Fruit fly (Drosophila melanogaster) whole organism, prepupa: ENCODE data around the gene ctrip.

ENCODE experiments used
- CG10631 ChIP-seq: fragments of 200-800 bp; sonication (Bioruptor generic); optimal IDR thresholded peaks from 2 replicates; lab custom pipeline; 2016; ENCODE audit warnings: missing biosample characterization, missing genetic modification characterization
- CG10669 ChIP-seq: fragments of 200-800 bp; sonication (Bioruptor generic); optimal IDR thresholded peaks from 3 replicates; lab custom pipeline; 2018; ENCODE audit warnings: missing biosample characterization, mild to moderate bottlenecking, missing genetic modification characterization, moderate library complexity
- CG11294 ChIP-seq: fragments of 200-800 bp; sonication (Bioruptor generic); IDR thresholded peaks from 2 replicates; pipeline ENCODE4 v1.3.6; 2022; ENCODE audit warnings: missing biosample characterization, missing genetic modification characterization
- CG11762 ChIP-seq: fragments of 200-800 bp; sonication (Bioruptor generic); optimal IDR thresholded peaks from 3 replicates; lab custom pipeline; 2016; ENCODE audit warnings: missing biosample characterization, missing genetic modification characterization; ENCODE audit not compliant: insufficient read depth
- CG11902 ChIP-seq: fragments of 200-800 bp; sonication (Bioruptor generic); optimal IDR thresholded peaks from 3 replicates; lab custom pipeline; 2016; ENCODE audit warnings: missing biosample characterization, missing genetic modification characterization
- CG15336 ChIP-seq: fragments of 200-800 bp; sonication (Bioruptor generic); IDR thresholded peaks from 2 replicates; pipeline ENCODE4 v1.3.6; 2022; ENCODE audit warnings: missing biosample characterization, missing genetic modification characterization
- CG1621 ChIP-seq: fragments of 200-800 bp; sonication (Bioruptor generic); optimal IDR thresholded peaks from 3 replicates; lab custom pipeline; 2018; ENCODE audit warnings: missing biosample characterization, mild to moderate bottlenecking, missing genetic modification characterization
- CG3032 ChIP-seq: fragments of 200-800 bp; optimal IDR thresholded peaks from 2 replicates; lab custom pipeline; 2019; ENCODE audit warnings: missing biosample characterization, mild to moderate bottlenecking, missing genetic modification characterization, moderate library complexity
- CG31627 ChIP-seq: fragments of 200-800 bp; sonication (Bioruptor generic); optimal IDR thresholded peaks from 3 replicates; lab custom pipeline; 2016; ENCODE audit warnings: missing biosample characterization, missing genetic modification characterization
- CG32006 ChIP-seq: fragments of 200-800 bp; sonication (Bioruptor generic); optimal IDR thresholded peaks from 3 replicates; lab custom pipeline; 2017; ENCODE audit warnings: missing biosample characterization, mild to moderate bottlenecking, missing genetic modification characterization
- CG6276 ChIP-seq: fragments of 200-800 bp; sonication (Bioruptor generic); optimal IDR thresholded peaks from 2 replicates; lab custom pipeline; 2017; ENCODE audit warnings: missing biosample characterization, mild to moderate bottlenecking, missing genetic modification characterization
- CG6808 ChIP-seq: fragments of 200-800 bp; sonication (Bioruptor generic); optimal IDR thresholded peaks from 3 replicates; lab custom pipeline; 2017; ENCODE audit warnings: missing biosample characterization, missing genetic modification characterization, mild to moderate bottlenecking, moderate library complexity, missing genetic modification reagents
- CG6854 ChIP-seq: fragments of 200-800 bp; sonication (Bioruptor generic); optimal IDR thresholded peaks from 2 replicates; lab custom pipeline; 2017; ENCODE audit warnings: missing biosample characterization, mild to moderate bottlenecking, missing genetic modification characterization
- CG8119 ChIP-seq: fragments of 200-800 bp; sonication (Bioruptor generic); IDR thresholded peaks from 3 replicates; pipeline ENCODE4 v1.3.6; 2022; ENCODE audit warnings: missing biosample characterization, missing genetic modification characterization
- CG8632 ChIP-seq: fragments of 200-800 bp; sonication (Bioruptor generic); optimal IDR thresholded peaks from 3 replicates; lab custom pipeline; 2016; ENCODE audit warnings: missing biosample characterization, missing genetic modification characterization
- CG9139 ChIP-seq: fragments of 200-800 bp; sonication (Bioruptor generic); optimal IDR thresholded peaks from 3 replicates; lab custom pipeline; 2017; ENCODE audit warnings: missing biosample characterization, mild to moderate bottlenecking, missing genetic modification characterization
- Eip75B ChIP-seq: fragments of 200-800 bp; sonication (Bioruptor generic); optimal IDR thresholded peaks from 3 replicates; lab custom pipeline; 2016; ENCODE audit warnings: missing biosample characterization, missing genetic modification characterization
- Eip78C ChIP-seq: fragments of 200-800 bp; sonication (Bioruptor generic); peaks from one replicate; lab custom pipeline; 2016; ENCODE audit warnings: missing biosample characterization, missing genetic modification characterization
- Eip93F ChIP-seq: fragments of 200-800 bp; sonication (Bioruptor generic); optimal IDR thresholded peaks from 2 replicates; lab custom pipeline; 2016; ENCODE audit warnings: missing biosample characterization, mild to moderate bottlenecking, missing genetic modification characterization
- Hr38 ChIP-seq: sonication (Bioruptor generic); optimal IDR thresholded peaks from 2 replicates; lab custom pipeline; 2016; ENCODE audit warnings: missing biosample characterization, missing genetic modification characterization
- Hr39 ChIP-seq: fragments of 200-800 bp; sonication (Bioruptor generic); optimal IDR thresholded peaks from 2 replicates; lab custom pipeline; 2016; ENCODE audit warnings: missing biosample characterization, missing genetic modification characterization
- Hr4 ChIP-seq: fragments of 200-800 bp; sonication (Bioruptor generic); optimal IDR thresholded peaks from 3 replicates; lab custom pipeline; 2016; ENCODE audit warnings: missing biosample characterization, missing genetic modification characterization
- Lpt ChIP-seq: fragments of 200-800 bp; sonication (Bioruptor generic); optimal IDR thresholded peaks from 3 replicates; lab custom pipeline; 2016; ENCODE audit warnings: missing biosample characterization, missing genetic modification characterization
- Smox ChIP-seq: fragments of 200-800 bp; sonication (Bioruptor generic); optimal IDR thresholded peaks from 3 replicates; lab custom pipeline; 2016; ENCODE audit warnings: missing biosample characterization, missing genetic modification characterization
- Sox102F ChIP-seq: fragments of 200-800 bp; sonication (Bioruptor generic); optimal IDR thresholded peaks from 2 replicates; lab custom pipeline; 2016; ENCODE audit warnings: missing biosample characterization, mild to moderate bottlenecking, missing genetic modification characterization
- Sox14 ChIP-seq: fragments of 200-800 bp; sonication (Bioruptor generic); optimal IDR thresholded peaks from 3 replicates; lab custom pipeline; 2016; ENCODE audit warnings: missing biosample characterization, missing genetic modification characterization
- Sox15 ChIP-seq: fragments of 200-800 bp; sonication (Bioruptor generic); optimal IDR thresholded peaks from 3 replicates; lab custom pipeline; 2016; ENCODE audit warnings: missing biosample characterization, missing genetic modification characterization
- cyc ChIP-seq: fragments of 200-800 bp; sonication (Bioruptor generic); optimal IDR thresholded peaks from 3 replicates; lab custom pipeline; 2016; ENCODE audit warnings: missing biosample characterization, missing genetic modification characterization
- dac ChIP-seq: fragments of 200-800 bp; sonication (Bioruptor generic); optimal IDR thresholded peaks from 2 replicates; lab custom pipeline; 2017; ENCODE audit warnings: missing biosample characterization, mild to moderate bottlenecking, missing genetic modification characterization
- dsx ChIP-seq: fragments of 200-800 bp; optimal IDR thresholded peaks from 3 replicates; lab custom pipeline; 2019; ENCODE audit warnings: missing biosample characterization, mild to moderate bottlenecking, missing genetic modification characterization, moderate library complexity; ENCODE audit not compliant: poor library complexity, severe bottlenecking
- eg ChIP-seq: fragments of 200-800 bp; sonication (Bioruptor generic); IDR thresholded peaks from 3 replicates; pipeline ENCODE4 v1.3.6; 2022; ENCODE audit warnings: missing biosample characterization, missing genetic modification characterization
- esn ChIP-seq: fragments of 200-800 bp; sonication (Bioruptor generic); optimal IDR thresholded peaks from 2 replicates; lab custom pipeline; 2016; ENCODE audit warnings: missing biosample characterization, mild to moderate bottlenecking, missing genetic modification characterization, moderate library complexity
- fd59A ChIP-seq: fragments of 200-800 bp; sonication (Bioruptor generic); optimal IDR thresholded peaks from 2 replicates; lab custom pipeline; 2017; ENCODE audit warnings: missing biosample characterization, mild to moderate bottlenecking, missing genetic modification characterization, missing genetic modification reagents
- fd85E ChIP-seq: fragments of 200-800 bp; sonication (Bioruptor generic); optimal IDR thresholded peaks from 3 replicates; lab custom pipeline; 2016; ENCODE audit warnings: missing biosample characterization, missing genetic modification characterization
- fkh ChIP-seq: fragments of 200-800 bp; sonication (Bioruptor generic); optimal IDR thresholded peaks from 3 replicates; lab custom pipeline; 2017; ENCODE audit warnings: missing biosample characterization, mild to moderate bottlenecking, missing genetic modification characterization, moderate library complexity
- net ChIP-seq: fragments of 200-800 bp; sonication (Bioruptor generic); optimal IDR thresholded peaks from 3 replicates; lab custom pipeline; 2016; ENCODE audit warnings: missing biosample characterization, missing genetic modification characterization
- pdm3 ChIP-seq: fragments of 200-800 bp; sonication (Bioruptor generic); optimal IDR thresholded peaks from 3 replicates; lab custom pipeline; 2016; ENCODE audit warnings: missing biosample characterization, missing genetic modification characterization
- salr ChIP-seq, 2 experiments: fragments of 200-800 bp; sonication (Bioruptor generic); optimal IDR thresholded peaks; 3 replicates each; lab custom pipeline; 2016 to 2018; ENCODE audit warnings: missing biosample characterization in 2 of 2, missing genetic modification characterization in 2 of 2, mild to moderate bottlenecking in 1 of 2
- spab ChIP-seq: fragments of 200-800 bp; sonication (Bioruptor generic); optimal IDR thresholded peaks from 2 replicates; lab custom pipeline; 2017; ENCODE audit warnings: missing biosample characterization, mild to moderate bottlenecking, missing genetic modification characterization, missing genetic modification reagents
- svp ChIP-seq: fragments of 200-800 bp; sonication (Bioruptor generic); peaks from one replicate; lab custom pipeline; 2016; ENCODE audit warnings: missing biosample characterization, missing genetic modification characterization
- topi ChIP-seq: fragments of 200-800 bp; sonication (Bioruptor generic); optimal IDR thresholded peaks from 3 replicates; lab custom pipeline; 2016; ENCODE audit warnings: missing biosample characterization, missing genetic modification characterization
- vri ChIP-seq: fragments of 200-800 bp; sonication (Bioruptor generic); optimal IDR thresholded peaks from 3 replicates; lab custom pipeline; 2016; ENCODE audit warnings: missing biosample characterization, mild to moderate bottlenecking, missing genetic modification characterization

The ctrip gene

dm6 chr3R:4747292-4747691, 64.6 kb downstream of the ctrip start (continued):
- TF ChIP-seq CG3032, result peak; percentile 26
- peak; percentile 64 for TF ChIP-seq CG32006
- peak; percentile 8 for TF ChIP-seq CG6276
- no peak for TF ChIP-seq CG11762 (GFP tag; lab: Kevin White, UChicago)
- TF ChIP-seq fkh (GFP tag; lab: Kevin White, UChicago), result no peak
- TF ChIP-seq CG15336 (GFP tag; lab: Robert Waterston, UW), result peak; percentile 47; the same call in 1 of the 2 replicates
- no peak for TF ChIP-seq CG11902 (GFP tag; lab: Kevin White, UChicago)
- TF ChIP-seq CG31627, result no peak
- TF ChIP-seq Hr39, result no peak
- no peak for TF ChIP-seq vri (GFP tag; lab: Kevin White, UChicago)
- no peak for TF ChIP-seq fd85E (GFP tag; lab: Kevin White, UChicago)
- no peak for TF ChIP-seq CG1621 (tag; lab: Kevin White, UChicago)
- no peak for TF ChIP-seq Eip93F
- TF ChIP-seq Sox102F (GFP tag; lab: Kevin White, UChicago), result no peak
- peak; percentile 21 for TF ChIP-seq net (GFP tag; lab: Kevin White, UChicago)
- 0 out of 3 replicates have a peak, but pooled peaks have one; percentile 33 for TF ChIP-seq eg
- TF ChIP-seq Sox15, result no peak
- TF ChIP-seq CG6854 (GFP tag; lab: Kevin White, UChicago), result no peak
- no peak for TF ChIP-seq spab (GFP tag; lab: Kevin White, UChicago)
- TF ChIP-seq fd59A (GFP tag; lab: Kevin White, UChicago), result no peak
- no peak for TF ChIP-seq pdm3
- TF ChIP-seq Hr4, result peak; percentile 23
- peak; percentile 47 for TF ChIP-seq CG10669 (GFP tag; lab: Kevin White, UChicago)
- no peak for TF ChIP-seq Lpt (GFP tag; lab: Kevin White, UChicago)
- TF ChIP-seq, all 60 proteins: peak for 17

dm6 chr3R:4746189-4746771, 65.6 kb downstream of the ctrip start:
- no peak for TF ChIP-seq salr (GFP tag; optimal IDR thresholded peaks at IDR 0.05; lab: Kevin White, UChicago)
- no peak for TF ChIP-seq CG6854 (GFP tag; lab: Kevin White, UChicago)
- no peak for TF ChIP-seq Hr4
- no peak for TF ChIP-seq Sox15
- no peak for TF ChIP-seq Hr38 (GFP tag; lab: Kevin White, UChicago)
- TF ChIP-seq Sox14 (GFP tag; lab: Kevin White, UChicago), result no peak
- no peak for TF ChIP-seq topi (GFP tag; lab: Kevin White, UChicago)
- no peak for TF ChIP-seq Eip78C
- no peak for TF ChIP-seq svp (GFP tag; lab: Kevin White, UChicago)
- TF ChIP-seq cyc, result no peak
- no peak for TF ChIP-seq CG6276
- TF ChIP-seq, all 60 proteins: peak for 0

- TF ChIP-seq CG11294 (GFP tag; lab: Robert Waterston, UW) (no peak), Eip75B (GFP tag; lab: Kevin White, UChicago) (no peak), svp (GFP tag; lab: Kevin White, UChicago) (no peak), CG8119 (GFP tag; lab: Robert Waterston, UW) (no peak), Smox (GFP tag; lab: Kevin White, UChicago) (no peak), CG6808 (no peak), CG31627 (no peak), CG8632 (no peak), Lpt (GFP tag; lab: Kevin White, UChicago) (no peak), dac (GFP tag; lab: Kevin White, UChicago) (no peak), CG3032 (no peak), CG10631 (GFP tag; lab: Kevin White, UChicago) (no peak), CG9139 (GFP tag; lab: Kevin White, UChicago) (no peak), fd85E (GFP tag; lab: Kevin White, UChicago) (no peak), dsx (GFP tag; lab: Kevin White, UChicago) (no peak), esn (GFP tag; lab: Kevin White, UChicago) (no peak)
- TF ChIP-seq, all 60 proteins: peak for 0
Observed at dm6 chr3R:4745544-4745943, 66.4 kb downstream of the ctrip start.
